Worm (Caenorhabditis elegans) whole organism, L4/young adult: ENCODE data around the gene Y73F8A.15.

ENCODE experiments used
- dao-5 ChIP-seq: sonication (generic microtip); optimal IDR thresholded peaks from 2 replicates; lab custom pipeline; 2016; ENCODE audit warnings: missing genotype, missing genetic modification characterization, moderate library complexity, missing compliant biosample characterization
- him-1 ChIP-seq: sonication (generic microtip); optimal IDR thresholded peaks from 2 replicates; lab custom pipeline; 2016; ENCODE audit warnings: missing genotype, missing genetic modification reagents, missing genetic modification characterization, missing compliant biosample characterization

ce11 chrIV:15289508-15289907 lies 31.9 kb upstream of the Y73F8A.15 start:
- TF ChIP-seq him-1 (tag; lab: Kevin White, UChicago) (no peak), dao-5 (tag; lab: Kevin White, UChicago) (no peak)
